Fruit fly (Drosophila melanogaster): ENCODE data around the gene ens.

DNA sequence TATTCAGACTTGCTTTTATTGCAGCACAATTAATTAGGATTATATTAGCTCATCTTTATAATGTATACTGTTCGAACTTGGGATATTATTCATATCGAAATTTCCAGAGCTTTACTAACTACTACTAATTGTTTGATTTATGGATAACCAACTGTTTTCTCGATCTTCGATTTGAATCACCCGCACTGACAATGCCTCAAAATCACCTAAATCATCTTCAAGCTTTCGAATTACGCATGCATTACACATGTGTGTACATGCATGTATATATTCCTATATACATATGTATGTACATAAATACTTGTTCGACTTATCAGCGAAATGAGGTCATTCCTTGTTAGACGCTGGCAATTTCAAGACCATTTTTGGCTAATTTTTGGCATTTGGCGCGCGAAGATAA, 12.8 kb downstream of the ens start:
- TF ChIP-seq CG9948 (tag; optimal IDR thresholded peaks at IDR 0.05) (no peak), CG8301 (tag; optimal IDR thresholded peaks at IDR 0.05) (no peak), CG10348 (GFP tag; IDR thresholded peaks at IDR 0.05) (no peak), rn (GFP tag; IDR thresholded peaks at IDR 0.05) (no peak), CG13204 (GFP tag; optimal IDR thresholded peaks at IDR 0.05) (no peak)
